Fruit fly (Drosophila melanogaster) whole organism, embryonic: ENCODE measurements around the gene Lsp2.
A peak's percentile ranks its signal among the peaks of the same experiment; 100 is the strongest.

Experiments used
- B-H2 ChIP-seq: fragments of 200-800 bp; sonication (Bioruptor generic); optimal IDR thresholded peaks from 2 replicates; lab custom pipeline; 2018; ENCODE audit warnings: missing biosample characterization, mild to moderate bottlenecking, missing genetic modification characterization
- CG10979 ChIP-seq: fragments of 200-800 bp; sonication (Bioruptor generic); optimal IDR thresholded peaks from 2 replicates; lab custom pipeline; 2018; ENCODE audit warnings: missing biosample characterization, mild to moderate bottlenecking, missing genetic modification characterization, moderate library complexity
- CG11247 ChIP-seq: fragments of 200-800 bp; sonication (Bioruptor generic); IDR thresholded peaks from 2 replicates; pipeline ENCODE4 v1.3.6; 2022; ENCODE audit warnings: missing biosample characterization, missing genetic modification characterization
- CG11695 ChIP-seq: fragments of 200-800 bp; sonication (Bioruptor generic); IDR thresholded peaks from 3 replicates; pipeline ENCODE4 v1.3.6; 2022; ENCODE audit warnings: missing biosample characterization, missing genetic modification characterization
- CG14050 ChIP-seq: fragments of 200-800 bp; sonication (Bioruptor generic); IDR thresholded peaks from 3 replicates; pipeline ENCODE4 v1.3.6; 2022; ENCODE audit warnings: missing biosample characterization, missing genetic modification characterization
- CG17359 ChIP-seq: fragments of 200-800 bp; sonication (Bioruptor generic); optimal IDR thresholded peaks from 3 replicates; lab custom pipeline; 2018; ENCODE audit warnings: missing biosample characterization, mild to moderate bottlenecking, missing genetic modification characterization, moderate library complexity
- CG17802 ChIP-seq: fragments of 200-800 bp; sonication (Bioruptor generic); optimal IDR thresholded peaks from 2 replicates; lab custom pipeline; 2018; ENCODE audit warnings: missing biosample characterization, mild to moderate bottlenecking, missing genetic modification characterization, moderate library complexity
- CG18011 ChIP-seq: fragments of 200-800 bp; sonication (Bioruptor generic); optimal IDR thresholded peaks from 2 replicates; lab custom pipeline; 2017; ENCODE audit warnings: missing biosample characterization, missing genetic modification characterization, mild to moderate bottlenecking, moderate library complexity, missing genotype
- CG18619 ChIP-seq: fragments of 200-800 bp; sonication (Bioruptor generic); optimal IDR thresholded peaks from 3 replicates; lab custom pipeline; 2017; ENCODE audit warnings: missing biosample characterization, mild to moderate bottlenecking, missing genetic modification characterization
- CG2889 ChIP-seq: fragments of 200-800 bp; sonication (Bioruptor generic); IDR thresholded peaks from 3 replicates; pipeline ENCODE4 v1.3.6; 2022; ENCODE audit warnings: missing biosample characterization, missing genetic modification characterization
- CG6689 ChIP-seq: fragments of 200-800 bp; sonication (Bioruptor generic); IDR thresholded peaks from 2 replicates; pipeline ENCODE4 v1.3.6; 2022; ENCODE audit warnings: missing biosample characterization, missing genetic modification characterization
- CG6854 ChIP-seq: fragments of 200-800 bp; sonication (Bioruptor generic); optimal IDR thresholded peaks from 3 replicates; lab custom pipeline; 2017; ENCODE audit warnings: missing biosample characterization, mild to moderate bottlenecking, missing genetic modification characterization
- CG7839 ChIP-seq: fragments of 200-800 bp; sonication (Bioruptor generic); optimal IDR thresholded peaks from 3 replicates; lab custom pipeline; 2018; ENCODE audit warnings: missing biosample characterization, mild to moderate bottlenecking, missing genetic modification characterization, moderate library complexity
- CG8281 ChIP-seq: fragments of 200-800 bp; sonication (Bioruptor generic); optimal IDR thresholded peaks from 2 replicates; lab custom pipeline; 2018; ENCODE audit warnings: missing biosample characterization, mild to moderate bottlenecking, missing genetic modification characterization, moderate library complexity
- CG8944 ChIP-seq: fragments of 200-800 bp; sonication (Bioruptor generic); optimal IDR thresholded peaks from 3 replicates; lab custom pipeline; 2016; ENCODE audit warnings: missing biosample characterization, missing genetic modification characterization
- CG9797 ChIP-seq: fragments of 200-800 bp; sonication (Bioruptor generic); optimal IDR thresholded peaks from 3 replicates; lab custom pipeline; 2018; ENCODE audit warnings: missing biosample characterization, mild to moderate bottlenecking, missing genetic modification characterization
- Ets65A ChIP-seq: fragments of 200-800 bp; sonication (Bioruptor generic); peaks from one replicate; lab custom pipeline; 2016; ENCODE audit warnings: missing biosample characterization, missing genetic modification characterization
- Gug ChIP-seq: fragments of 200-800 bp; sonication (Bioruptor generic); IDR thresholded peaks from 4 replicates; pipeline ENCODE4 v1.3.6; 2022; ENCODE audit warnings: missing biosample characterization, missing genetic modification characterization
- H2.0 ChIP-seq: fragments of 200-800 bp; sonication (Bioruptor generic); IDR thresholded peaks from 2 replicates; pipeline ENCODE4 v1.3.6; 2022; ENCODE audit warnings: missing biosample characterization, missing genetic modification characterization
- HLH4C ChIP-seq: fragments of 200-800 bp; sonication (Bioruptor generic); IDR thresholded peaks from 3 replicates; pipeline ENCODE4 v1.3.6; 2022; ENCODE audit warnings: missing biosample characterization, missing genetic modification characterization; ENCODE audit not compliant: partially characterized antibody
- Jarid2 ChIP-seq: fragments of 200-800 bp; sonication (Bioruptor generic); optimal IDR thresholded peaks from 3 replicates; lab custom pipeline; 2017; ENCODE audit warnings: mild to moderate bottlenecking, missing biosample characterization, missing genetic modification reagents, missing genetic modification characterization
- Lhr ChIP-seq: fragments of 200-800 bp; sonication (Bioruptor generic); optimal IDR thresholded peaks from 3 replicates; lab custom pipeline; 2017; ENCODE audit warnings: mild to moderate bottlenecking, missing biosample characterization, missing genetic modification reagents, missing genetic modification characterization
- Max ChIP-seq: fragments of 200-800 bp; sonication (Bioruptor generic); optimal IDR thresholded peaks from 2 replicates; lab custom pipeline; 2016; ENCODE audit warnings: missing biosample characterization, mild to moderate bottlenecking, missing genetic modification characterization
- Nf-YB ChIP-seq: fragments of 200-800 bp; sonication (Bioruptor generic); optimal IDR thresholded peaks from 3 replicates; lab custom pipeline; 2019; ENCODE audit warnings: missing biosample characterization, mild to moderate bottlenecking, missing genetic modification characterization, moderate library complexity
- Opbp ChIP-seq: fragments of 200-800 bp; sonication (Bioruptor generic); IDR thresholded peaks from 3 replicates; pipeline ENCODE4 v1.3.6; 2022; ENCODE audit warnings: missing biosample characterization, missing genetic modification characterization; ENCODE audit not compliant: partially characterized antibody
- Scr ChIP-seq: fragments of 200-800 bp; sonication (Bioruptor generic); IDR thresholded peaks from 2 replicates; pipeline ENCODE4 v1.3.6; 2022; ENCODE audit warnings: missing biosample characterization, missing genetic modification characterization; ENCODE audit not compliant: partially characterized antibody
- TFAM ChIP-seq: fragments of 200-800 bp; sonication (Bioruptor generic); optimal IDR thresholded peaks from 2 replicates; lab custom pipeline; 2017; ENCODE audit warnings: missing biosample characterization, missing genetic modification characterization, inconsistent platforms
- ac ChIP-seq: fragments of 200-800 bp; sonication (Bioruptor generic); optimal IDR thresholded peaks from 3 replicates; lab custom pipeline; 2017; ENCODE audit warnings: missing biosample characterization, mild to moderate bottlenecking, missing genetic modification characterization
- caup ChIP-seq: fragments of 200-800 bp; sonication (Bioruptor generic); optimal IDR thresholded peaks from 3 replicates; lab custom pipeline; 2017; ENCODE audit warnings: missing biosample characterization, mild to moderate bottlenecking, missing genetic modification characterization, moderate library complexity; ENCODE audit not compliant: severe bottlenecking
- ci ChIP-seq: fragments of 200-800 bp; sonication (Bioruptor generic); IDR thresholded peaks from 3 replicates; pipeline ENCODE4 v1.3.6; 2022; ENCODE audit warnings: missing biosample characterization, missing genetic modification characterization
- cwo ChIP-seq: fragments of 200-800 bp; sonication (Bioruptor generic); optimal IDR thresholded peaks from 3 replicates; lab custom pipeline; 2017; ENCODE audit warnings: missing biosample characterization, missing genetic modification characterization, mild to moderate bottlenecking, moderate library complexity, missing genetic modification reagents
- dmrt11E ChIP-seq: fragments of 200-800 bp; sonication (Bioruptor generic); optimal IDR thresholded peaks from 3 replicates; lab custom pipeline; 2018; ENCODE audit warnings: missing biosample characterization, mild to moderate bottlenecking, missing genetic modification characterization, moderate library complexity
- grau ChIP-seq: fragments of 200-800 bp; optimal IDR thresholded peaks from 3 replicates; lab custom pipeline; 2019; ENCODE audit warnings: missing biosample characterization, mild to moderate bottlenecking, missing genetic modification characterization, moderate library complexity
- gsb-n ChIP-seq: fragments of 200-800 bp; sonication (Bioruptor generic); optimal IDR thresholded peaks from 3 replicates; lab custom pipeline; 2018; ENCODE audit warnings: missing biosample characterization, mild to moderate bottlenecking, missing genetic modification characterization
- hb ChIP-seq: fragments of 200-800 bp; sonication (Bioruptor generic); IDR thresholded peaks from 3 replicates; pipeline ENCODE4 v1.3.6; 2022; ENCODE audit warnings: missing biosample characterization, missing genetic modification characterization; ENCODE audit not compliant: partially characterized antibody
- her ChIP-seq: fragments of 200-800 bp; sonication (Bioruptor generic); optimal IDR thresholded peaks from 2 replicates; lab custom pipeline; 2016; ENCODE audit warnings: missing biosample characterization, missing genetic modification characterization
- kni ChIP-seq: fragments of 200-800 bp; sonication (Bioruptor generic); optimal IDR thresholded peaks from 3 replicates; lab custom pipeline; 2017; ENCODE audit warnings: mild to moderate bottlenecking, missing biosample characterization, missing genetic modification reagents, missing genetic modification characterization
- lilli ChIP-seq: fragments of 200-800 bp; sonication (Bioruptor generic); optimal IDR thresholded peaks from 3 replicates; lab custom pipeline; 2016; ENCODE audit warnings: missing biosample characterization, missing genetic modification characterization
- nau ChIP-seq: fragments of 200-800 bp; sonication (Bioruptor generic); optimal IDR thresholded peaks from 3 replicates; lab custom pipeline; 2017; ENCODE audit warnings: missing biosample characterization, mild to moderate bottlenecking, missing genetic modification characterization, missing genetic modification reagents
- prd ChIP-seq, 3 experiments: fragments of >200 bp in 2 of 3; fragments of 200-800 bp in 1 of 3; sonication (Bioruptor generic) in 1 of 3; optimal IDR thresholded peaks in 2 of 3; IDR thresholded peaks in 1 of 3; 2 replicates in 2 of 3; 3 replicates in 1 of 3; pipeline versions ENCODE4 v1.3.6 to Lab custom; 2017 to 2022; ENCODE audit warnings: missing biosample characterization in 1 of 3, missing genetic modification characterization in 1 of 3
- ranshi ChIP-seq: fragments of 200-800 bp; sonication (Bioruptor generic); IDR thresholded peaks from 2 replicates; pipeline ENCODE4 v1.3.6; 2022; ENCODE audit warnings: missing biosample characterization, missing genetic modification characterization
- run ChIP-seq: fragments of 200-800 bp; sonication (Bioruptor generic); optimal IDR thresholded peaks from 3 replicates; lab custom pipeline; 2018; ENCODE audit warnings: missing biosample characterization, mild to moderate bottlenecking, missing genetic modification characterization
- sr ChIP-seq: fragments of 200-800 bp; sonication (Bioruptor generic); IDR thresholded peaks from 3 replicates; pipeline ENCODE4 v1.3.6; 2022; ENCODE audit warnings: missing biosample characterization, missing genetic modification characterization
- tin ChIP-seq: fragments of 200-800 bp; sonication (Bioruptor generic); optimal IDR thresholded peaks from 3 replicates; lab custom pipeline; 2016; ENCODE audit warnings: missing biosample characterization, missing genetic modification characterization
- zen2 ChIP-seq: fragments of 200-800 bp; sonication (Bioruptor generic); IDR thresholded peaks from 3 replicates; pipeline ENCODE4 v1.3.6; 2022; ENCODE audit warnings: missing biosample characterization, missing genetic modification characterization; ENCODE audit not compliant: partially characterized antibody

The Lsp2 gene

DNA sequence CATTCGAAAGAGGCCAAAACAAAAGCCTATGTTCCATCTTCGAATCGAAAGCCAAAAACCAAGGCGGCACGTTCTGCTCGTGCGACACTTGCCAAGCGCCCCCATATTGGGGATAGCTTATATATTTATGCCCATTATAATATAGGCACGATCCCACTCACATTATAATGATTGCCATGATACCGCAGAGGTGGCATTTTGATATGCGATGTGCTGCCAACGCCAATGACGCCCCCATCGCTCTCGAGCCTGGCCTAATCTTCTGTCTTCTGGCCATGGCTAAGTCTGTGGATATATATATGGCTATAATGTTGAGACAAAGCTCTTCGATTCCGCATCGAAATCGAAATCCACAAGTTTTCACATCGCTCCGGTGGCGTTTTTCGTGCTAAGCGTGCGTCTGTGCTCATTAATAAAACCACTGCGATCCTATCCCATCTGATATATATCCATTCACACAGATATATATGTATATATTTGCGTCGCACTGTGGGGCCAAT lies 36.3 kb upstream of the Lsp2 start (continued):
- TF ChIP-seq Ets65A (GFP tag; lab: Kevin White, UChicago): peak; percentile 3
- TF ChIP-seq CG14050 (GFP tag; lab: Robert Waterston, UW): no peak
- TF ChIP-seq CG9797 (GFP tag; lab: Kevin White, UChicago): no peak
- TF ChIP-seq CG2889 (GFP tag; lab: Robert Waterston, UW): no peak
- TF ChIP-seq Gug (GFP tag; lab: Robert Waterston, UW): no peak
- TF ChIP-seq cwo (GFP tag; lab: Kevin White, UChicago): peak; percentile 48
- peak; percentile 17 for TF ChIP-seq kni (GFP tag; lab: Kevin White, UChicago)
- no peak for TF ChIP-seq run (tag; lab: Kevin White, UChicago)
- TF ChIP-seq her (GFP tag; lab: Kevin White, UChicago): no peak
- TF ChIP-seq CG6854 (GFP tag; lab: Kevin White, UChicago): no peak
- TF ChIP-seq lilli: no peak
- TF ChIP-seq Max (GFP tag; lab: Kevin White, UChicago): no peak
- TF ChIP-seq Opbp (GFP tag; lab: Robert Waterston, UW): no peak
- peak; percentile 89 for TF ChIP-seq sr (GFP tag; lab: Robert Waterston, UW)

DNA sequence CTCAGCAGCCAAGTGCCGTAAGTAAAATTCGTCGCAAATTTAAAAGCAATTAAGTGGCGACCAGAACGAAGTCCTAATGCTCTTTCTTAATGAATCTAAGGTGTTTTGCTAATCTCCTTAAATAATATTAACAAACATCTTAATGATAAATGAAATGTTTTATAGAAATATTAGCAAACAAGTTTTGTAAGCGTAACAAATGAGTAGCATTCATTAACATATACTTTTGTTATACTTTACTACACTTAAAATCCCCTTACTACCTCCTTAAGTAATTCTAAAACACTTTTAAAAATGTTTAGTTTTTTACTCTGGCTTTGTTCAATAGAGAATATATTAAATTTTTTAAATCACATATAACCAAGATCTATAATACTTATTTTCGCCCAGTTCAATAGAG lies 33.2 kb upstream of the Lsp2 start:
- TF ChIP-seq Scr (GFP tag; lab: Robert Waterston, UW) (no peak), ranshi (no peak), caup (GFP tag; lab: Kevin White, UChicago) (no peak), CG18011 (GFP tag; lab: Kevin White, UChicago) (no peak), CG11695 (GFP tag; lab: Robert Waterston, UW) (no peak), H2.0 (GFP tag; lab: Robert Waterston, UW) (no peak), ci (no peak), Nf-YB (GFP tag; lab: Kevin White, UChicago) (no peak), HLH4C (GFP tag; lab: Robert Waterston, UW) (no peak), B-H2 (GFP tag; lab: Kevin White, UChicago) (no peak), Ets65A (GFP tag; lab: Kevin White, UChicago) (no peak), TFAM (no peak), zen2 (GFP tag; lab: Robert Waterston, UW) (no peak), CG8944 (no peak), CG8281 (tag; lab: Kevin White, UChicago) (no peak), ac (GFP tag; lab: Kevin White, UChicago) (no peak), Lhr (no peak)
- TF ChIP-seq, all 482 proteins: peak for 0

DNA sequence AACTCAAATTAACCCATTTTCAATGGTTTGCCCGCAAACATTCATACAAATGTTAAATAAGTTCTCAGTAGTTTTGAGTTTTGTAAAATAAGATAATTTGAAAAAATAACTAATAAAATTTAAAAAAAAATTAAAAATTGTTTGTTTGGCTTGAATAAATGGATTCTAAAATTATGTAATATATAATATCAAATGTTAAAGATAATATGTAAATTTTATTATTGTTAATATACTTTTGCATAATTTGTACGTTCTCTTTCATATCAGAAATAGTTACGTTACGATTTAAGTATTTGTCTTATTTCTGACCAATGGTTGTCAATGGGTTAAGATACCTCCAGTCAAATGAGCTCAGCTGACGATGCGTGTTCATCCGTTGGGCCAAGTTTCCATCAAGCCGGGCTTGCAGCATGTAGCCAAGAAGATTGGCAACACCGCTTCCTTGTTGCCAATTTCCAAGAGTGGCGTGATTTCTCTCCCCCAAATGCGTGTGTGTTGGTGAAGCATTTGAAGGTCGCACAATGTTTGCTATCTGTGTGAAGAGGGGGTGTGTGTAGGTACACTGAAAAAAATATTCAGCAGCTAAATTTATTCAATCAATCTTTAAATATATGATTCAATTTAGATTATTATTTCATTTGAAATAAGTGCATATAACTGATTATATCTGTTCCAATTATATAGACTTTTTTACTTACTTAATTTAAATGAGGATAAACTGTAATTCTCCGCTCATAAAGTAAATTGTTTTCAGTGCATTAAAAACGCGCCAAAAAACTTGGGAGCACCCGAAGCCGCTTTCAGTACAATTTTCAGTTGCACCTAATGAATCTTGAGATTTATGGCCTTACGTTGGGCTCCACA lies 32.2 kb upstream of the Lsp2 start:
- TF ChIP-seq CG18619 (no peak), CG6689 (GFP tag; lab: Robert Waterston, UW) (peak; percentile 51; the same call in 1 of the 2 replicates), dmrt11E (tag; lab: Kevin White, UChicago) (peak; percentile 59), hb (GFP tag; lab: Robert Waterston, UW) (no peak), grau (tag; lab: Kevin White, UChicago) (peak; percentile 42), prd (optimal IDR thresholded peaks at IDR 0.05; lab: Kevin White, UChicago) (no peak), prd (GFP tag; IDR thresholded peaks at IDR 0.05; lab: Robert Waterston, UW) (peak; percentile 69), CG17802 (tag; lab: Kevin White, UChicago) (no peak), CG17359 (tag; lab: Kevin White, UChicago) (peak; percentile 27), tin (GFP tag; lab: Kevin White, UChicago) (peak; percentile 5), Gug (GFP tag; lab: Robert Waterston, UW) (no peak), CG7839 (tag; lab: Kevin White, UChicago) (peak; percentile 24), nau (GFP tag; lab: Kevin White, UChicago) (peak; percentile 25), CG8944 (no peak), Jarid2 (GFP tag; lab: Kevin White, UChicago) (no peak), CG11247 (GFP tag; lab: Robert Waterston, UW) (no peak), CG10979 (tag; lab: Kevin White, UChicago) (peak; percentile 45), gsb-n (tag; lab: Kevin White, UChicago) (no peak)
